Fruit fly (Drosophila melanogaster): ENCODE results near the gene CG3597.

dm6 chr2L:2415109-2415508 is 43.8 kb upstream of the CG3597 start, which contains the start of gene CG18641:
- TF ChIP-seq CG3838 (GFP tag; optimal IDR thresholded peaks at IDR 0.05) (no peak), bcd (GFP tag; optimal IDR thresholded peaks at IDR 0.05) (no peak), oc (tag; optimal IDR thresholded peaks at IDR 0.05) (no peak)
